Worm (Caenorhabditis elegans) whole organism, L3 larva: ENCODE results near the gene Y45F3A.4.

Source experiments
- ZK546.5 ChIP-seq: sonication (generic microtip); optimal IDR thresholded peaks from 2 replicates; lab custom pipeline; 2017; ENCODE audit warnings: missing biosample characterization, missing genetic modification characterization
- aly-2 ChIP-seq: fragments of 150-350 bp; optimal IDR thresholded peaks from 2 replicates; lab custom pipeline; 2014; ENCODE audit warnings: missing biosample characterization, missing genetic modification characterization
- ama-1 ChIP-seq: fragments of 150-350 bp; optimal IDR thresholded peaks from 2 replicates; lab custom pipeline; 2018
- egl-27 ChIP-seq: sonication (generic microtip); optimal IDR thresholded peaks from 4 replicates; lab custom pipeline; 2017; ENCODE audit warnings: missing biosample characterization, missing genetic modification reagents, missing genetic modification characterization
- fkh-10 ChIP-seq: sonication (generic microtip); optimal IDR thresholded peaks from 2 replicates; lab custom pipeline; 2017; ENCODE audit warnings: missing biosample characterization, missing genetic modification reagents, missing genetic modification characterization
- lin-15B ChIP-seq: fragments of 150-350 bp; optimal IDR thresholded peaks from 2 replicates; lab custom pipeline; 2014; ENCODE audit warnings: missing biosample characterization, missing genetic modification characterization
- nhr-76 ChIP-seq: fragments of 150-350 bp; sonication (generic microtip); optimal IDR thresholded peaks from 5 replicates; lab custom pipeline; 2014; ENCODE audit warnings: missing biosample characterization, missing genetic modification characterization
- skn-1 ChIP-seq: fragments of 150-350 bp; optimal IDR thresholded peaks from 2 replicates; lab custom pipeline; 2014; ENCODE audit warnings: missing biosample characterization, missing genetic modification characterization

- TF ChIP-seq skn-1, result no peak
- no peak for TF ChIP-seq nhr-76 (tag; lab: Kevin White, UChicago)
- TF ChIP-seq ZK546.5 (tag; lab: Kevin White, UChicago), result no peak
- TF ChIP-seq lin-15B (tag; lab: Kevin White, UChicago), result no peak
- TF ChIP-seq egl-27, result no peak
- no peak for TF ChIP-seq fkh-10 (GFP tag; lab: Kevin White, UChicago)
- TF ChIP-seq ama-1 (lab: Kevin White, UChicago), result no peak
- no peak for TF ChIP-seq aly-2 (tag; lab: Kevin White, UChicago)
These were observed 22.3 kb downstream of the Y45F3A.4 start, which contains the start of gene T21C12.8 for ce11 chrIII:10552929-10553328.
